Worm (Caenorhabditis elegans): ENCODE measurements around the gene Y45F10C.4.

Gene Y45F10C.4

ce11 chrIV:13699384-13699788 is 35.4 kb upstream of the Y45F10C.4 start:
- TF ChIP-seq flt-1 (GFP tag; IDR thresholded peaks at IDR 0.05) (no peak), hmbx-1 (tag; optimal IDR thresholded peaks at IDR 0.05) (no peak), hmg-4 (GFP tag; optimal IDR thresholded peaks at IDR 0.05) (no peak), ceh-36 (tag; optimal IDR thresholded peaks at IDR 0.05) (no peak)

DNA sequence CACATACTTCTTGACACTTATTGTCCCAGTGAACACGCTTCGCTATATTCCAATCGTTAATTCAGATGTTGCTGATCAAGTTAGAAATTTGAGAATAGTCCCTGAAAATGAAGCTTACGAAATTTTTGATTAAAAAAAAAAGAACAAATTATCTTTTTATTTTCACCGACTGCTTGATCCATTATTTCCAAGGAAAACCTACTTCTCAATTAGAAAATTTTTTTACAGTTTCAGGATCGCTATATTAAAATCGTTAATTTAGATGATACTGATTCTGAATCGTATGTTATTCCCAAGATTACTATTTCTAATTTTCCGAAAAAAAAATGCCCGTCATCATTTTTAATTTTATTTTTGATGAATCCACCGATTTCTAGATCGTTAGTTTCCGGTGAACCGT is 34.6 kb upstream of the Y45F10C.4 start, which contains the start of gene T23G4.127:
Gene T23G4.127, minus strand, starts transcription at position 101 of the 400 bp plus-strand sequence.
- TF ChIP-seq hmg-4 (GFP tag; optimal IDR thresholded peaks at IDR 0.05) (no peak), ceh-36 (tag; optimal IDR thresholded peaks at IDR 0.05) (no peak)

- no peak for TF ChIP-seq sea-1 (GFP tag; conservative IDR thresholded peaks at IDR 0.05)
- no peak for TF ChIP-seq ets-7 (tag; optimal IDR thresholded peaks at IDR 0.05)
These were observed 32.9 kb upstream of the Y45F10C.4 start for ce11 chrIV:13696900-13697299.

DNA sequence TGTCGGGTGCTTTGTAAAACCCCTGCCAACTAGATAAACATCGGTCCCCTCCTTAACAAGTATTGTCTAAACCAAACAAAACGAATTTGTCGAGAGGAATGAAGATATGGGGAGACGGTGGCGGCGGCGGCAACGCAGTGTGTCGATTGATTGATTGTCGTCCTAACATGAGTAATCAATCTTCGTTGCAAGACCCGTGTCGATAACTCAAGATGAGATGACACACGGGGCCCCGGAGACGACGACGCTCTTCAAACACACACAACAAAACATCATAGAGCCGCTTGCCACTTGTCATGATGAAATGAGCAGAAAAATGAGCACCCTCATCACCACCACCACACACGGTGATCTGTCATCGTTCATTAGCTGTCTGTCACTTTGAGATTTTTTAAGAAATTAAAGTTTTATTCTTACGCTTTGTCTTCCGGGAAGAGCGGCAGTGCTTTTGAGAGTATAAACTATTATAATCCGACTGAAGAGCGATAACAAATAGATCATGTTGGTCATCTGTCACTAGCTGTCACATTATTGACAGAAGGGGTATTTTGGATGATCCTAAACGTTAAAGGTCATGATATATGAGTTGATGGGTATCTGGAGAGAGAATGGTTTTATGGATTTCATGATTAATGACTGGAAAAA is 31.9 kb upstream of the Y45F10C.4 start:
- no peak for TF ChIP-seq sea-1 (GFP tag; conservative IDR thresholded peaks at IDR 0.05)
- TF ChIP-seq tbx-37 (GFP tag; conservative IDR thresholded peaks at IDR 0.05) = no peak
- no peak for TF ChIP-seq ama-1 (optimal IDR thresholded peaks at IDR 0.05)
- no peak for TF ChIP-seq flt-1 (GFP tag; IDR thresholded peaks at IDR 0.05)
- no peak for TF ChIP-seq hnd-1 (tag; optimal IDR thresholded peaks at IDR 0.05)
- no peak for TF ChIP-seq ceh-36 (tag; optimal IDR thresholded peaks at IDR 0.05)
- no peak for TF ChIP-seq tbx-11 (GFP tag; IDR thresholded peaks at IDR 0.05)
- no peak for TF ChIP-seq ceh-13 (GFP tag; optimal IDR thresholded peaks at IDR 0.05)
- TF ChIP-seq hmg-4 (GFP tag; optimal IDR thresholded peaks at IDR 0.05) = no peak
- TF ChIP-seq B0310.2 (tag; optimal IDR thresholded peaks at IDR 0.05) = no peak
- TF ChIP-seq ets-7 (tag; optimal IDR thresholded peaks at IDR 0.05) = no peak

DNA sequence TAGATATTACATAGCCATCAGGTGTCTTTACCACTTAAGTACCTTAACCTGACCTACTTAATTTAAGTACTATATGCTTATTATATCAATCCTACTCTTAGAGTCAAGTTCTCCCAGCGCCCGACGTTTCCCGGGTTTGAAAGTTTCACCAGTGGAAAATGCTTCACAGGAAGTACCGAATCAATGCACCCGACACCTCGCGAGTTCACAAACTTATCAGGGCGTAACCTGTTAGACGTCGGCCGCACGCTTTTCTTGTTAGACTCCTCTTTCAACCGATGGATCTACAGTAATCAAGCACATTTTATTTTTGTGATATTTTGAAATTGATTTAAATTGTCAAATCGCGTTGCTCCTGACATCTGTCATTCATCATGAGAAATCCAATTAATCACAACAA is 31.3 kb upstream of the Y45F10C.4 start:
- TF ChIP-seq hnd-1 (tag; optimal IDR thresholded peaks at IDR 0.05) (no peak), flt-1 (GFP tag; IDR thresholded peaks at IDR 0.05) (no peak), B0310.2 (tag; optimal IDR thresholded peaks at IDR 0.05) (no peak), ets-7 (tag; optimal IDR thresholded peaks at IDR 0.05) (no peak), tbx-37 (GFP tag; conservative IDR thresholded peaks at IDR 0.05) (no peak), pes-1 (GFP tag; IDR thresholded peaks at IDR 0.05) (no peak), hmbx-1 (tag; optimal IDR thresholded peaks at IDR 0.05) (no peak), ceh-36 (tag; optimal IDR thresholded peaks at IDR 0.05) (no peak), hmg-4 (GFP tag; optimal IDR thresholded peaks at IDR 0.05) (no peak), ceh-13 (GFP tag; optimal IDR thresholded peaks at IDR 0.05) (no peak), ama-1 (optimal IDR thresholded peaks at IDR 0.05) (no peak), tbx-11 (GFP tag; IDR thresholded peaks at IDR 0.05) (no peak), aly-1 (tag; optimal IDR thresholded peaks at IDR 0.05) (no peak), sea-1 (GFP tag; conservative IDR thresholded peaks at IDR 0.05) (no peak), tra-4 (tag; optimal IDR thresholded peaks at IDR 0.05) (no peak), F13C5.2 (tag; optimal IDR thresholded peaks at IDR 0.05) (no peak), scrt-1 (GFP tag; IDR thresholded peaks at IDR 0.05) (no peak)

- TF ChIP-seq ceh-13 (GFP tag; optimal IDR thresholded peaks at IDR 0.05) = no peak
- TF ChIP-seq hnd-1 (tag; optimal IDR thresholded peaks at IDR 0.05) = no peak
- TF ChIP-seq ama-1 (optimal IDR thresholded peaks at IDR 0.05) = no peak
- TF ChIP-seq F13C5.2 (tag; optimal IDR thresholded peaks at IDR 0.05) = no peak
- TF ChIP-seq hmg-4 (GFP tag; optimal IDR thresholded peaks at IDR 0.05) = no peak
- no peak for TF ChIP-seq flt-1 (GFP tag; IDR thresholded peaks at IDR 0.05)
- no peak for TF ChIP-seq aly-1 (tag; optimal IDR thresholded peaks at IDR 0.05)
- no peak for TF ChIP-seq B0310.2 (tag; optimal IDR thresholded peaks at IDR 0.05)
- no peak for TF ChIP-seq scrt-1 (GFP tag; IDR thresholded peaks at IDR 0.05)
- no peak for TF ChIP-seq ets-7 (tag; optimal IDR thresholded peaks at IDR 0.05)
- TF ChIP-seq pes-1 (GFP tag; IDR thresholded peaks at IDR 0.05) = no peak
- TF ChIP-seq tra-4 (tag; optimal IDR thresholded peaks at IDR 0.05) = no peak
- TF ChIP-seq hmbx-1 (tag; optimal IDR thresholded peaks at IDR 0.05) = no peak
- TF ChIP-seq ceh-36 (tag; optimal IDR thresholded peaks at IDR 0.05) = no peak
- TF ChIP-seq sea-1 (GFP tag; conservative IDR thresholded peaks at IDR 0.05) = no peak
- no peak for TF ChIP-seq tbx-11 (GFP tag; IDR thresholded peaks at IDR 0.05)
- no peak for TF ChIP-seq tbx-37 (GFP tag; conservative IDR thresholded peaks at IDR 0.05)
These were observed 30.6 kb upstream of the Y45F10C.4 start for ce11 chrIV:13694600-13694999.

DNA sequence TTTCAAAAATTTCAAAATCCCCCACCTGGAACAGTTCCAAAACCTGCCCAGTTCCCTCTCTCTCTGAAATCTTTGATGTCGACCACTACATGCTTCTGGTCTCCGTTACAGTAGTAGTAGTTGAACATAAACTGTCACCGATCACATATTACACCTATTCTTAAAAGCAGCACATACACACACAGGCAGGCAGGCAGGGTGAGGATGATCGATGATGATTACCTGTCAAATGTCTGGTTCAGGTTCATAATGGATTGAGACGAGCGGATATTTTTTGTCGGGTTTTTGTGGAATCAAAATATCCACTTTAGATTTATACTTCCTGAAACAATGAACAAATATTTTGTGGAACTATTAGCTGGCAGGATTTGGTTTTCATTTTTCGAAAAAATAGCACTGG is 30.0 kb upstream of the Y45F10C.4 start:
- TF ChIP-seq ama-1 (optimal IDR thresholded peaks at IDR 0.05) (no peak), ceh-13 (GFP tag; optimal IDR thresholded peaks at IDR 0.05) (no peak), aly-1 (tag; optimal IDR thresholded peaks at IDR 0.05) (no peak), tra-4 (tag; optimal IDR thresholded peaks at IDR 0.05) (no peak), sea-1 (GFP tag; conservative IDR thresholded peaks at IDR 0.05) (no peak), ets-7 (tag; optimal IDR thresholded peaks at IDR 0.05) (no peak), tbx-37 (GFP tag; conservative IDR thresholded peaks at IDR 0.05) (no peak), B0310.2 (tag; optimal IDR thresholded peaks at IDR 0.05) (no peak), tbx-11 (GFP tag; IDR thresholded peaks at IDR 0.05) (no peak), hmg-4 (GFP tag; optimal IDR thresholded peaks at IDR 0.05) (no peak), hnd-1 (tag; optimal IDR thresholded peaks at IDR 0.05) (no peak), scrt-1 (GFP tag; IDR thresholded peaks at IDR 0.05) (no peak), pes-1 (GFP tag; IDR thresholded peaks at IDR 0.05) (no peak), ceh-36 (tag; optimal IDR thresholded peaks at IDR 0.05) (no peak), F13C5.2 (tag; optimal IDR thresholded peaks at IDR 0.05) (no peak), hmbx-1 (tag; optimal IDR thresholded peaks at IDR 0.05) (no peak), flt-1 (GFP tag; IDR thresholded peaks at IDR 0.05) (no peak)

ce11 chrIV:13692522-13692921 is 28.5 kb upstream of the Y45F10C.4 start:
- no peak for TF ChIP-seq scrt-1 (GFP tag; IDR thresholded peaks at IDR 0.05)
- no peak for TF ChIP-seq hnd-1 (tag; optimal IDR thresholded peaks at IDR 0.05)
- no peak for TF ChIP-seq tbx-37 (GFP tag; conservative IDR thresholded peaks at IDR 0.05)
- TF ChIP-seq ceh-13 (GFP tag; optimal IDR thresholded peaks at IDR 0.05) = no peak
- no peak for TF ChIP-seq B0310.2 (tag; optimal IDR thresholded peaks at IDR 0.05)
- no peak for TF ChIP-seq aly-1 (tag; optimal IDR thresholded peaks at IDR 0.05)
- TF ChIP-seq ets-7 (tag; optimal IDR thresholded peaks at IDR 0.05) = no peak
- TF ChIP-seq sea-1 (GFP tag; conservative IDR thresholded peaks at IDR 0.05) = no peak
- no peak for TF ChIP-seq pes-1 (GFP tag; IDR thresholded peaks at IDR 0.05)
- TF ChIP-seq hmg-4 (GFP tag; optimal IDR thresholded peaks at IDR 0.05) = no peak
- TF ChIP-seq hmbx-1 (tag; optimal IDR thresholded peaks at IDR 0.05) = no peak
- no peak for TF ChIP-seq F13C5.2 (tag; optimal IDR thresholded peaks at IDR 0.05)
- TF ChIP-seq tra-4 (tag; optimal IDR thresholded peaks at IDR 0.05) = no peak
- no peak for TF ChIP-seq ama-1 (optimal IDR thresholded peaks at IDR 0.05)
- no peak for TF ChIP-seq flt-1 (GFP tag; IDR thresholded peaks at IDR 0.05)
- TF ChIP-seq ceh-36 (tag; optimal IDR thresholded peaks at IDR 0.05) = no peak
- TF ChIP-seq tbx-11 (GFP tag; IDR thresholded peaks at IDR 0.05) = no peak
